Fruit fly (Drosophila melanogaster): ENCODE results near the gene CG15731.

dm6 chrX:12457713-12458233 lies at the start of gene CG15731:
- TF ChIP-seq z (GFP tag; IDR thresholded peaks at IDR 0.05) (no peak), eve (GFP tag; optimal IDR thresholded peaks at IDR 0.05) (no peak), tgo (GFP tag; IDR thresholded peaks at IDR 0.05) (no peak), cwo (GFP tag; optimal IDR thresholded peaks at IDR 0.05) (no peak)
